Worm (Caenorhabditis elegans): ENCODE data around the gene pmp-2.
A peak's percentile ranks its signal among the peaks of the same experiment; 100 is the strongest.

Gene pmp-2

ce11 chrII:6923792-6924191, 36.2 kb upstream of the pmp-2 start:
- TF ChIP-seq pqm-1 (tag; optimal IDR thresholded peaks at IDR 0.05) (no peak), nhr-76 (tag; optimal IDR thresholded peaks at IDR 0.05) (no peak), mml-1 (tag; optimal IDR thresholded peaks at IDR 0.05) (no peak), nhr-237 (tag; optimal IDR thresholded peaks at IDR 0.05) (no peak)

ce11 chrII:6919363-6919851, 31.8 kb upstream of the pmp-2 start, which contains the start of gene B0252.1:
TSS of gene B0252.1 (plus strand) at chrII:6919680.
- TF ChIP-seq tbx-2 (tag; optimal IDR thresholded peaks at IDR 0.05): no peak
- TF ChIP-seq pqm-1 (tag; optimal IDR thresholded peaks at IDR 0.05): peak; percentile 26
- no peak for TF ChIP-seq nhr-43 (tag; optimal IDR thresholded peaks at IDR 0.05; ENCODE audit: poor library complexity, severe bottlenecking)
- TF ChIP-seq snpc-4 (tag; optimal IDR thresholded peaks at IDR 0.05): no peak
- TF ChIP-seq ceh-28 (tag; optimal IDR thresholded peaks at IDR 0.05): no peak
- no peak for TF ChIP-seq nhr-67 (tag; optimal IDR thresholded peaks at IDR 0.05)
- TF ChIP-seq elt-2 (tag; optimal IDR thresholded peaks at IDR 0.05): peak; percentile 65

- TF ChIP-seq elt-3 (tag; optimal IDR thresholded peaks at IDR 0.05) (no peak), pqm-1 (tag; optimal IDR thresholded peaks at IDR 0.05) (peak; percentile 9), elt-2 (tag; optimal IDR thresholded peaks at IDR 0.05) (peak; percentile 55)
These were observed 31.3 kb upstream of the pmp-2 start, which contains the start of gene B0252.5 for ce11 chrII:6918862-6919261. TSS of gene B0252.5 (minus strand) at chrII:6918878.

- TF ChIP-seq eor-1 (tag; optimal IDR thresholded peaks at IDR 0.05): no peak
- TF ChIP-seq sea-2 (GFP tag; optimal IDR thresholded peaks at IDR 0.05): no peak
- TF ChIP-seq zag-1 (tag; optimal IDR thresholded peaks at IDR 0.05): no peak
- no peak for TF ChIP-seq elt-3 (tag; optimal IDR thresholded peaks at IDR 0.05)
- no peak for TF ChIP-seq tbx-2 (tag; optimal IDR thresholded peaks at IDR 0.05)
- no peak for TF ChIP-seq nhr-237 (tag; optimal IDR thresholded peaks at IDR 0.05)
- TF ChIP-seq pha-4 (tag; optimal IDR thresholded peaks at IDR 0.05): no peak
- no peak for TF ChIP-seq egl-27 (tag; optimal IDR thresholded peaks at IDR 0.05)
- no peak for TF ChIP-seq nhr-43 (tag; optimal IDR thresholded peaks at IDR 0.05; ENCODE audit: poor library complexity, severe bottlenecking)
- TF ChIP-seq nhr-76 (tag; optimal IDR thresholded peaks at IDR 0.05): no peak
- TF ChIP-seq fkh-2 (tag; optimal IDR thresholded peaks at IDR 0.05): no peak
- TF ChIP-seq aly-2 (tag; optimal IDR thresholded peaks at IDR 0.05): no peak
- no peak for TF ChIP-seq daf-12 (tag; optimal IDR thresholded peaks at IDR 0.05)
- TF ChIP-seq ztf-4 (tag; optimal IDR thresholded peaks at IDR 0.05): no peak
- TF ChIP-seq ceh-82 (tag; optimal IDR thresholded peaks at IDR 0.05): no peak
- TF ChIP-seq mdl-1 (tag; optimal IDR thresholded peaks at IDR 0.05): no peak
- TF ChIP-seq nhr-25 (tag; optimal IDR thresholded peaks at IDR 0.05): no peak
- no peak for TF ChIP-seq elt-2 (tag; optimal IDR thresholded peaks at IDR 0.05)
These were observed 30.1 kb upstream of the pmp-2 start, which contains the start of gene B0252.11 for ce11 chrII:6917710-6918109. TSS of gene B0252.11 (minus strand) at chrII:6917810.

ce11 chrII:6915875-6916274, 28.3 kb upstream of the pmp-2 start, which contains the start of gene B0252.8:
TSS of gene B0252.8 (plus strand) at chrII:6916166.
- TF ChIP-seq lin-39 (tag; optimal IDR thresholded peaks at IDR 0.05): peak; percentile 71
- TF ChIP-seq ceh-16 (tag; optimal IDR thresholded peaks at IDR 0.05): no peak
- TF ChIP-seq egl-5 (tag; optimal IDR thresholded peaks at IDR 0.05): no peak
- TF ChIP-seq zag-1 (tag; optimal IDR thresholded peaks at IDR 0.05): no peak

ce11 chrII:6913309-6913708, 25.7 kb upstream of the pmp-2 start, which contains the start of gene cyn-10:
TSS of gene cyn-10 (minus strand) at chrII:6913365.
- peak; percentile 14 for TF ChIP-seq lin-39 (tag; optimal IDR thresholded peaks at IDR 0.05)
- TF ChIP-seq pha-4 (tag; optimal IDR thresholded peaks at IDR 0.05): peak; percentile 65
- TF ChIP-seq mdl-1 (tag; optimal IDR thresholded peaks at IDR 0.05): no peak
- peak; percentile 18 for TF ChIP-seq pqm-1 (tag; optimal IDR thresholded peaks at IDR 0.05)
- TF ChIP-seq nhr-23 (tag; optimal IDR thresholded peaks at IDR 0.05): peak; percentile 69
- TF ChIP-seq snpc-4 (tag; optimal IDR thresholded peaks at IDR 0.05): peak; percentile 49
- TF ChIP-seq eor-1 (tag; optimal IDR thresholded peaks at IDR 0.05): peak in 1 of 2 experiments; percentile 70
- TF ChIP-seq unc-39 (tag; optimal IDR thresholded peaks at IDR 0.05): no peak
- no peak for TF ChIP-seq ceh-16 (tag; optimal IDR thresholded peaks at IDR 0.05)
- peak; percentile 27 for TF ChIP-seq nhr-25 (tag; optimal IDR thresholded peaks at IDR 0.05)
- TF ChIP-seq nfya-1 (tag; optimal IDR thresholded peaks at IDR 0.05; ENCODE audit: insufficient read depth): peak; percentile 64
- peak; percentile 75 for TF ChIP-seq lsy-12 (tag; optimal IDR thresholded peaks at IDR 0.05)
- peak; percentile 17 for TF ChIP-seq elt-2 (tag; optimal IDR thresholded peaks at IDR 0.05)
- TF ChIP-seq nhr-43 (tag; optimal IDR thresholded peaks at IDR 0.05; ENCODE audit: poor library complexity, severe bottlenecking): peak; percentile 94
- peak; percentile 58 for TF ChIP-seq lin-15B (tag; optimal IDR thresholded peaks at IDR 0.05)

Measured in whole organism, L3 larva.